Worm (Caenorhabditis elegans) whole organism, L2 larva: Measurements from ENCODE around the gene swm-1.

ENCODE experiments used
- C34F6.9 ChIP-seq: fragments of 150-350 bp; optimal IDR thresholded peaks from 2 replicates; lab custom pipeline; 2014; ENCODE audit warnings: missing biosample characterization, missing genetic modification characterization
- F13H6.1 ChIP-seq: sonication (generic microtip); optimal IDR thresholded peaks from 2 replicates; lab custom pipeline; 2016; ENCODE audit warnings: missing genetic modification characterization, missing compliant biosample characterization
- R02D3.7 ChIP-seq: fragments of 150-350 bp; optimal IDR thresholded peaks from 2 replicates; lab custom pipeline; 2014; ENCODE audit warnings: missing biosample characterization, missing genetic modification characterization
- Y55F3AM.14 ChIP-seq: fragments of 200-800 bp; sonication (Bioruptor generic); optimal IDR thresholded peaks from 2 replicates; lab custom pipeline; 2018; ENCODE audit warnings: mild to moderate bottlenecking, missing genetic modification characterization, missing compliant biosample characterization
- ZK546.5 ChIP-seq: sonication (generic microtip); optimal IDR thresholded peaks from 2 replicates; lab custom pipeline; 2017; ENCODE audit warnings: missing biosample characterization, missing genetic modification characterization
- alr-1 ChIP-seq: fragments of 150-350 bp; optimal IDR thresholded peaks from 2 replicates; lab custom pipeline; 2014; ENCODE audit warnings: missing biosample characterization, missing genetic modification characterization
- aly-2 ChIP-seq: fragments of 150-350 bp; optimal IDR thresholded peaks from 2 replicates; lab custom pipeline; 2014; ENCODE audit warnings: missing biosample characterization, missing genetic modification characterization
- ama-1 ChIP-seq: fragments of 150-350 bp; optimal IDR thresholded peaks from 2 replicates; lab custom pipeline; 2018; ENCODE audit warnings: inconsistent platforms
- blmp-1 ChIP-seq: sonication (generic microtip); optimal IDR thresholded peaks from 2 replicates; lab custom pipeline; 2017; ENCODE audit warnings: missing genetic modification characterization, mild to moderate bottlenecking, missing compliant biosample characterization, antibody characterized with exemption, moderate library complexity; ENCODE audit not compliant: insufficient read depth
- ceh-16 ChIP-seq: fragments of 150-350 bp; optimal IDR thresholded peaks from 2 replicates; lab custom pipeline; 2014; ENCODE audit warnings: missing biosample characterization, missing genetic modification characterization
- ceh-82 ChIP-seq: fragments of 150-350 bp; optimal IDR thresholded peaks from 2 replicates; lab custom pipeline; 2014; ENCODE audit warnings: missing biosample characterization, missing genetic modification characterization
- crh-2 ChIP-seq: sonication (generic microtip); optimal IDR thresholded peaks from 2 replicates; lab custom pipeline; 2017; ENCODE audit warnings: missing biosample characterization, missing genetic modification characterization
- dmd-4 ChIP-seq: sonication (generic microtip); optimal IDR thresholded peaks from 2 replicates; lab custom pipeline; 2017; ENCODE audit warnings: missing biosample characterization, missing genetic modification characterization
- egl-27 ChIP-seq: sonication (generic microtip); optimal IDR thresholded peaks from 3 replicates; lab custom pipeline; 2017; ENCODE audit warnings: missing biosample characterization, missing genetic modification reagents, missing genetic modification characterization
- elt-1 ChIP-seq: fragments of 150-350 bp; optimal IDR thresholded peaks from 2 replicates; lab custom pipeline; 2014; ENCODE audit warnings: missing biosample characterization, missing genetic modification characterization
- fos-1 ChIP-seq: fragments of 150-350 bp; optimal IDR thresholded peaks from 2 replicates; lab custom pipeline; 2014; ENCODE audit warnings: missing biosample characterization, missing genetic modification characterization
- gmeb-1 ChIP-seq: fragments of 150-350 bp; optimal IDR thresholded peaks from 2 replicates; lab custom pipeline; 2014; ENCODE audit warnings: missing biosample characterization, missing genetic modification characterization
- lin-13 ChIP-seq: fragments of 150-350 bp; optimal IDR thresholded peaks from 2 replicates; lab custom pipeline; 2014; ENCODE audit warnings: missing biosample characterization, missing genetic modification reagents, missing genetic modification characterization
- lin-39 ChIP-seq: fragments of 150-350 bp; optimal IDR thresholded peaks from 2 replicates; lab custom pipeline; 2014; ENCODE audit warnings: missing biosample characterization, missing genetic modification reagents, missing genetic modification characterization
- lsy-2 ChIP-seq, 2 experiments: fragments of 150-350 bp in 1 of 2; sonication (generic microtip) in 1 of 2; optimal IDR thresholded peaks; 2 replicates each; lab custom pipeline; 2014 to 2017; ENCODE audit warnings: missing biosample characterization in 2 of 2, missing genetic modification characterization in 2 of 2
- mab-5 ChIP-seq: fragments of 150-350 bp; optimal IDR thresholded peaks from 2 replicates; lab custom pipeline; 2014; ENCODE audit warnings: missing biosample characterization, missing genetic modification characterization
- mdl-1 ChIP-seq, 2 experiments: fragments of 150-350 bp in 1 of 2; sonication (generic microtip) in 1 of 2; optimal IDR thresholded peaks; 2 replicates each; lab custom pipeline; 2017; ENCODE audit warnings: missing biosample characterization in 2 of 2, missing genetic modification characterization in 2 of 2
- nhr-10 ChIP-seq: sonication (generic microtip); optimal IDR thresholded peaks from 2 replicates; lab custom pipeline; 2017; ENCODE audit warnings: missing biosample characterization, missing genetic modification characterization
- nhr-11 ChIP-seq: fragments of 150-350 bp; optimal IDR thresholded peaks from 2 replicates; lab custom pipeline; 2014; ENCODE audit warnings: missing biosample characterization, missing genetic modification characterization
- nhr-129 ChIP-seq: fragments of 150-350 bp; optimal IDR thresholded peaks from 2 replicates; lab custom pipeline; 2014; ENCODE audit warnings: missing biosample characterization, missing genetic modification characterization
- nhr-21 ChIP-seq: fragments of 150-350 bp; optimal IDR thresholded peaks from 2 replicates; lab custom pipeline; 2014; ENCODE audit warnings: missing biosample characterization, missing genetic modification characterization
- nhr-23 ChIP-seq: fragments of 150-350 bp; optimal IDR thresholded peaks from 2 replicates; lab custom pipeline; 2014; ENCODE audit warnings: missing biosample characterization, missing genetic modification reagents, missing genetic modification characterization
- nhr-237 ChIP-seq: fragments of 150-350 bp; optimal IDR thresholded peaks from 2 replicates; lab custom pipeline; 2014; ENCODE audit warnings: missing biosample characterization, missing genetic modification characterization
- nhr-25 ChIP-seq: fragments of 150-350 bp; sonication (generic microtip); optimal IDR thresholded peaks from 3 replicates; lab custom pipeline; 2014; ENCODE audit warnings: missing biosample characterization, missing genetic modification characterization
- nhr-6 ChIP-seq: fragments of 150-350 bp; optimal IDR thresholded peaks from 2 replicates; lab custom pipeline; 2014; ENCODE audit warnings: missing biosample characterization, missing genetic modification characterization
- nhr-77 ChIP-seq: fragments of 150-350 bp; optimal IDR thresholded peaks from 2 replicates; lab custom pipeline; 2014; ENCODE audit warnings: missing biosample characterization, missing genetic modification characterization
- peb-1 ChIP-seq: fragments of 150-350 bp; optimal IDR thresholded peaks from 2 replicates; lab custom pipeline; 2014; ENCODE audit warnings: missing biosample characterization, missing genetic modification characterization
- sem-4 ChIP-seq: fragments of 150-350 bp; optimal IDR thresholded peaks from 2 replicates; lab custom pipeline; 2014; ENCODE audit warnings: missing biosample characterization, missing genetic modification reagents, missing genetic modification characterization
- skn-1 ChIP-seq: sonication (generic microtip); optimal IDR thresholded peaks from 2 replicates; lab custom pipeline; 2017; ENCODE audit warnings: missing biosample characterization, missing genetic modification characterization
- sma-3 ChIP-seq: sonication (generic microtip); optimal IDR thresholded peaks from 2 replicates; lab custom pipeline; 2016; ENCODE audit warnings: missing genetic modification reagents, missing genetic modification characterization, missing compliant biosample characterization
- sma-9 ChIP-seq, 2 experiments: fragments of 150-350 bp in 1 of 2; sonication (generic microtip) in 1 of 2; optimal IDR thresholded peaks; 2 replicates each; lab custom pipeline; 2014 to 2016; ENCODE audit warnings: missing genetic modification characterization in 2 of 2, mild to moderate bottlenecking in 1 of 2, missing biosample characterization in 1 of 2, missing compliant biosample characterization in 1 of 2, missing genetic modification reagents in 1 of 2, moderate library complexity in 1 of 2
- snpc-4 ChIP-seq: fragments of 150-350 bp; optimal IDR thresholded peaks from 2 replicates; lab custom pipeline; 2014; ENCODE audit warnings: missing biosample characterization, missing genetic modification characterization
- unc-39 ChIP-seq: fragments of 150-350 bp; optimal IDR thresholded peaks from 2 replicates; lab custom pipeline; 2014; ENCODE audit warnings: missing biosample characterization, missing genetic modification characterization
- unc-55 ChIP-seq: fragments of 150-350 bp; sonication (generic microtip); optimal IDR thresholded peaks from 3 replicates; lab custom pipeline; 2014; ENCODE audit warnings: missing biosample characterization, missing genetic modification reagents, missing genetic modification characterization
- unc-62 ChIP-seq: fragments of 150-350 bp; optimal IDR thresholded peaks from 2 replicates; lab custom pipeline; 2014; ENCODE audit warnings: missing biosample characterization, missing genetic modification reagents, missing genetic modification characterization
- zag-1 ChIP-seq: fragments of 150-350 bp; optimal IDR thresholded peaks from 2 replicates; lab custom pipeline; 2014; ENCODE audit warnings: missing biosample characterization, missing genetic modification characterization
- ztf-1 ChIP-seq: fragments of 200-800 bp; sonication (Bioruptor generic); conservative IDR thresholded peaks from 2 replicates; pipeline ENCODE4 v1.3.6; 2022; ENCODE audit warnings: missing genetic modification characterization, missing compliant biosample characterization
- ztf-11 ChIP-seq: sonication (generic microtip); optimal IDR thresholded peaks from 2 replicates; lab custom pipeline; 2017; ENCODE audit warnings: missing biosample characterization, missing genetic modification characterization
- ztf-4 ChIP-seq: fragments of 150-350 bp; optimal IDR thresholded peaks from 2 replicates; lab custom pipeline; 2014; ENCODE audit warnings: missing biosample characterization, missing genetic modification characterization

swm-1 gene

DNA sequence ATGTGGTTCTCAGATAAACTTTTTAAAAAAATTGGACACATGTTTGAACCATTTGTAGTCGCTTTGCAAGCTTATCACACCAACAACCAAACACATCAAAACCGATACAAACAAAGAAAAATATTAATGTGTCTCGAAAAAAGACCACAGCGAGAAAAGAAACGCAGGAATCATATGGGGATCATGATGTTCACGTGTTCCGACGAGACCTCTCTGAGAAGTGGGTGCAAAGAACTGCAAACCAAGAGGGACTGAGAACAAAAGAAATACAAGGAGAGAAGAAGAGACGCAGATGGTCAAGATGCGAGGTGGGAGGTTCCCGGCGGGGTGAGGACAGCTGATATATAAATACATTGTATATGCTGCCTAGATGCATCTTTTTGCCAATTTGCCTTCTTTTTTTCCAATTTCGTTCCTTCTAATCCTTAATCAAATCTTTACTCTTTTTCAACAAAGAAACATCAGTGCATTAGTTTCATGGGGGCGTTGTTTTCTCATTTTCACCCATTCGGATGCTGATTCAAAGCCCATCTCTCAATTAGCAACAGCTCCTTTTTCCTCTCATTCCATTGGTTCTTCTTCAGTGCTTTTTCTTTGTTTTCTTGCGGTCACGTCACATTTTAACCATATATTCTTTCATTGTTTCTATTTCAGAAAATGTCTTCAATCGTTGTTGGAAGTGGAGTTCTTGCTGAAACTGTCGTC is 41.1 kb upstream of the swm-1 start, which contains the start of gene F21C10.10 (continued):
- TF ChIP-seq R02D3.7 (no peak), unc-62 (GFP tag; lab: Kevin White, UChicago) (no peak), lin-13 (peak; percentile 73), crh-2 (tag; lab: Kevin White, UChicago) (peak; percentile 88), peb-1 (tag; lab: Kevin White, UChicago) (no peak), gmeb-1 (tag; lab: Kevin White, UChicago) (peak; percentile 73), ama-1 (lab: Kevin White, UChicago) (no peak), blmp-1 (tag; lab: Kevin White, UChicago) (peak; percentile 72), nhr-23 (tag; lab: Kevin White, UChicago) (no peak), ceh-16 (tag; lab: Kevin White, UChicago) (no peak), sma-3 (peak; percentile 93), mab-5 (tag; lab: Kevin White, UChicago) (peak; percentile 17), ztf-4 (tag; lab: Kevin White, UChicago) (peak; percentile 86), lsy-2 (tag; optimal IDR thresholded peaks at IDR 0.05; lab: Kevin White, UChicago) (peak in 1 of 2 experiments; percentile 85), nhr-11 (tag; lab: Kevin White, UChicago) (no peak), C34F6.9 (peak; percentile 86), ztf-11 (tag; lab: Kevin White, UChicago) (no peak), fos-1 (tag; lab: Kevin White, UChicago) (peak; percentile 70)
- TF ChIP-seq, all 48 proteins: peak for 22

DNA sequence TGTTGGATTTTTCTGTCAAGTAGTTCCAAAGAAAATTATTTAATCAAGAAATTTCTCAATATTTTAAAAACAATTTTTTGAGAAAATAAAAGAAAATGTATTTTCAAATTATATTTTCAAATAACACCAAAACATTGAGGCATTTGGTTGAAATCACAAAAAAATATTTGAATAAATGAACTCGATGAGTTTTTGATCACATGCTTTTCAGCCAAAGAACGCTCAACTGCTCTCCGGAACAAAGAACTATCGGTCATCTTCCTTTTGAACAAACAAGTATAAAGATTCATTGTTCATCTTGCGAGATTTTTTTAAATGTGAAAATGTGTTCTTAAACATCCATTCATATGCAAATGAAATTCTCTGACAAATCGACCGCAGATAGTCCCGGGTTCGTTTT is 40.3 kb upstream of the swm-1 start:
- peak; percentile 43 for TF ChIP-seq sma-9 (GFP tag; optimal IDR thresholded peaks at IDR 0.05; lab: Kevin White, UChicago)
- TF ChIP-seq sma-9 (tag; optimal IDR thresholded peaks at IDR 0.05; lab: Kevin White, UChicago): no peak
- TF ChIP-seq ceh-82 (tag; lab: Kevin White, UChicago): no peak
- TF ChIP-seq nhr-10 (tag; lab: Kevin White, UChicago): no peak
- no peak for TF ChIP-seq egl-27 (tag; lab: Kevin White, UChicago)
- peak; percentile 20 for TF ChIP-seq C34F6.9
- peak in 1 of 2 experiments; percentile 5 for TF ChIP-seq lsy-2 (tag; optimal IDR thresholded peaks at IDR 0.05; lab: Kevin White, UChicago)
- TF ChIP-seq crh-2 (tag; lab: Kevin White, UChicago): peak; percentile 13

DNA sequence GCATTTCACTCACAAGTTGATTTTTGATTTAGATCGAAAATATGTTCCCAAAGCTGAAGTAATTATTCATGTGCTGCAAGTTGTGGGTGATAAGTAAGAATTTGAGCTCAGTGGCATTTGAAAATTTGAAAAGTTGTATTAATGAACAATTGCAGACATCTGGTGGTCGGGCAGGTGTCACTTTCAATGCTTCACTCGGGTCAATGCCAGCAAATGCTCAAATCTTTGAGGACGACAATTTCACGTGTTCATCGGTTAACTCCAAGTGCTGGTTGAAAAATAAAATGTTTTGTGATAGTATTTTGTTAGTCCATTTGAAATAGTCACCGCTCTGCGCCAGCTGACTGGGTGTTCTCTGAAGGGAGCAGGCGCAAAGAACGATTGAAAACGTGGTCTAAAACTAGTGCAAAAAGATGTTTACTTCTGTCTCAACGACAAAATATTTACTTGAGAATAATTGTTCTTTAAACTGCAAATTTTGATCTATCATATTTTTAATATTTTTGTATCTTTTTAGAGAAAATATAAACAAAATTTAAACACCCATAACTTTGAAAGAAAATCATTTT is 39.5 kb upstream of the swm-1 start:
- TF ChIP-seq peb-1 (tag; lab: Kevin White, UChicago) (no peak), nhr-237 (tag; lab: Kevin White, UChicago) (no peak), lin-13 (no peak), mab-5 (tag; lab: Kevin White, UChicago) (no peak), nhr-25 (tag; lab: Kevin White, UChicago) (peak; percentile 5), nhr-77 (no peak), nhr-21 (peak; percentile 21), sma-3 (peak; percentile 58), ama-1 (lab: Kevin White, UChicago) (peak; percentile 46), aly-2 (tag; lab: Kevin White, UChicago) (no peak), alr-1 (tag; lab: Kevin White, UChicago) (no peak), R02D3.7 (no peak), F13H6.1 (tag; lab: Kevin White, UChicago) (peak; percentile 75), egl-27 (tag; lab: Kevin White, UChicago) (no peak), ZK546.5 (tag; lab: Kevin White, UChicago) (no peak), nhr-23 (tag; lab: Kevin White, UChicago) (no peak), C34F6.9 (peak; percentile 68), snpc-4 (tag; lab: Kevin White, UChicago) (peak; percentile 35), ceh-82 (tag; lab: Kevin White, UChicago) (no peak), nhr-11 (tag; lab: Kevin White, UChicago) (no peak), ztf-11 (tag; lab: Kevin White, UChicago) (no peak), fos-1 (tag; lab: Kevin White, UChicago) (no peak), lin-39 (tag; lab: Kevin White, UChicago) (no peak), mdl-1 (tag; optimal IDR thresholded peaks at IDR 0.05; lab: Kevin White, UChicago) (peak in 1 of 2 experiments; percentile 39), nhr-10 (tag; lab: Kevin White, UChicago) (no peak), lsy-2 (tag; optimal IDR thresholded peaks at IDR 0.05; lab: Kevin White, UChicago) (peak in 1 of 2 experiments; percentile 72), sma-9 (GFP tag; optimal IDR thresholded peaks at IDR 0.05; lab: Kevin White, UChicago) (peak; percentile 96), sma-9 (tag; optimal IDR thresholded peaks at IDR 0.05; lab: Kevin White, UChicago) (no peak), skn-1 (tag; lab: Kevin White, UChicago) (no peak), nhr-129 (peak; percentile 93), unc-62 (GFP tag; lab: Kevin White, UChicago) (no peak), zag-1 (tag; lab: Kevin White, UChicago) (no peak), dmd-4 (tag; lab: Kevin White, UChicago) (no peak), ceh-16 (tag; lab: Kevin White, UChicago) (no peak), Y55F3AM.14 (peak; percentile 48), sem-4 (tag; lab: Kevin White, UChicago) (no peak), elt-1 (no peak), ztf-1 (GFP tag; lab: Robert Waterston, UW) (no peak), nhr-6 (tag; lab: Kevin White, UChicago) (no peak), crh-2 (tag; lab: Kevin White, UChicago) (peak; percentile 81), unc-55 (peak; percentile 0), unc-39 (tag; lab: Kevin White, UChicago) (no peak)
